Worm (Caenorhabditis elegans) whole organism, L4 larva: ENCODE data around the gene F40G12.2.

Experiments
- R02D3.7 ChIP-seq: fragments of 150-350 bp; sonication (generic microtip); optimal IDR thresholded peaks from 3 replicates; lab custom pipeline; 2014; ENCODE audit warnings: missing biosample characterization, missing genetic modification characterization
- Y105C5A.15 ChIP-seq: fragments of 200-800 bp; sonication (Bioruptor generic); IDR thresholded peaks from 2 replicates; pipeline ENCODE4 v1.3.6; 2022; ENCODE audit warnings: missing genetic modification characterization, missing compliant biosample characterization
- Y5F2A.4 ChIP-seq: fragments of 200-800 bp; sonication (Bioruptor generic); optimal IDR thresholded peaks from 2 replicates; lab custom pipeline; 2018; ENCODE audit warnings: mild to moderate bottlenecking, missing genetic modification characterization, missing compliant biosample characterization
- Y75B8A.6 ChIP-seq: fragments of 200-800 bp; sonication (Bioruptor generic); IDR thresholded peaks from 2 replicates; pipeline ENCODE4 v1.3.6; 2022; ENCODE audit warnings: missing genetic modification reagents, missing genetic modification characterization, missing compliant biosample characterization
- ZK337.2 ChIP-seq: fragments of 200-800 bp; sonication (Bioruptor generic); IDR thresholded peaks from 2 replicates; pipeline ENCODE4 v1.3.6; 2022; ENCODE audit warnings: missing genetic modification reagents, missing genetic modification characterization, missing compliant biosample characterization
- ZK546.5 ChIP-seq, 2 experiments: sonication (generic microtip); optimal IDR thresholded peaks; 2 replicates each; lab custom pipeline; 2017; ENCODE audit warnings: missing biosample characterization in 2 of 2, missing genetic modification characterization in 2 of 2
- ceh-44 ChIP-seq: fragments of 200-800 bp; sonication (Bioruptor generic); IDR thresholded peaks from 2 replicates; pipeline ENCODE4 v1.3.6; 2022; ENCODE audit warnings: missing genetic modification reagents, missing genetic modification characterization, missing compliant biosample characterization
- ceh-82 ChIP-seq: sonication (generic microtip); optimal IDR thresholded peaks from 2 replicates; lab custom pipeline; 2017; ENCODE audit warnings: missing biosample characterization, missing genetic modification characterization
- daf-12 ChIP-seq: fragments of 150-350 bp; optimal IDR thresholded peaks from 2 replicates; lab custom pipeline; 2014; ENCODE audit warnings: missing biosample characterization, missing genetic modification reagents, missing genetic modification characterization
- daf-8 ChIP-seq: fragments of 200-800 bp; sonication (Bioruptor generic); IDR thresholded peaks from 2 replicates; pipeline ENCODE4 v1.3.6; 2022; ENCODE audit warnings: missing genetic modification characterization, missing compliant biosample characterization
- dmd-9 ChIP-seq: fragments of 200-800 bp; sonication (Bioruptor generic); IDR thresholded peaks from 2 replicates; pipeline ENCODE4 v1.3.6; 2022; ENCODE audit warnings: missing genetic modification reagents, missing genetic modification characterization, missing compliant biosample characterization
- dpl-1 ChIP-seq: fragments of 150-350 bp; optimal IDR thresholded peaks from 2 replicates; lab custom pipeline; 2014; ENCODE audit warnings: missing biosample characterization, missing genetic modification reagents, missing genetic modification characterization
- duxl-1 ChIP-seq: sonication (generic microtip); optimal IDR thresholded peaks from 2 replicates; lab custom pipeline; 2016; ENCODE audit warnings: mild to moderate bottlenecking, missing genetic modification characterization, moderate library complexity, missing compliant biosample characterization; ENCODE audit not compliant: poor library complexity
- egl-43 ChIP-seq: fragments of 200-800 bp; sonication (Bioruptor generic); IDR thresholded peaks from 2 replicates; pipeline ENCODE4 v1.3.6; 2022; ENCODE audit warnings: missing genetic modification reagents, missing genetic modification characterization, missing compliant biosample characterization
- fkh-10 ChIP-seq: fragments of 150-350 bp; optimal IDR thresholded peaks from 2 replicates; lab custom pipeline; 2014; ENCODE audit warnings: missing biosample characterization, missing genetic modification reagents, missing genetic modification characterization
- gei-8 ChIP-seq: fragments of 200-800 bp; sonication (Bioruptor generic); optimal IDR thresholded peaks from 2 replicates; lab custom pipeline; 2018; ENCODE audit warnings: mild to moderate bottlenecking, missing genetic modification characterization, missing compliant biosample characterization
- lin-13 ChIP-seq: fragments of 150-350 bp; optimal IDR thresholded peaks from 2 replicates; lab custom pipeline; 2014; ENCODE audit warnings: missing biosample characterization, missing genetic modification reagents, missing genetic modification characterization
- lin-29 ChIP-seq: fragments of 200-800 bp; sonication (Bioruptor generic); IDR thresholded peaks from 2 replicates; pipeline ENCODE4 v1.3.6; 2022; ENCODE audit warnings: missing genetic modification reagents, missing genetic modification characterization, missing compliant biosample characterization
- lir-3 ChIP-seq: sonication (generic microtip); optimal IDR thresholded peaks from 2 replicates; lab custom pipeline; 2016; ENCODE audit warnings: mild to moderate bottlenecking, missing genetic modification characterization, missing compliant biosample characterization
- lsy-2 ChIP-seq, 2 experiments: fragments of 150-350 bp in 1 of 2; sonication (generic microtip) in 1 of 2; optimal IDR thresholded peaks; 2 replicates each; lab custom pipeline; 2014 to 2017; ENCODE audit warnings: missing biosample characterization in 2 of 2, missing genetic modification characterization in 2 of 2
- mdt-29 ChIP-seq: fragments of 200-800 bp; sonication (Bioruptor generic); IDR thresholded peaks from 2 replicates; pipeline ENCODE4 v1.3.6; 2022; ENCODE audit warnings: missing genetic modification reagents, missing genetic modification characterization, missing compliant biosample characterization
- mxl-2 ChIP-seq: fragments of 200-800 bp; sonication (Bioruptor generic); conservative IDR thresholded peaks from 2 replicates; pipeline ENCODE4 v1.3.6; 2022; ENCODE audit warnings: missing genetic modification reagents, missing genetic modification characterization, missing compliant biosample characterization
- nhr-111 ChIP-seq: fragments of 200-800 bp; sonication (Bioruptor generic); optimal IDR thresholded peaks from 2 replicates; lab custom pipeline; 2018; ENCODE audit warnings: mild to moderate bottlenecking, missing genetic modification characterization, missing compliant biosample characterization
- nhr-25 ChIP-seq: sonication (generic microtip); optimal IDR thresholded peaks from 2 replicates; lab custom pipeline; 2017; ENCODE audit warnings: missing genetic modification characterization, mild to moderate bottlenecking, missing compliant biosample characterization, antibody characterized with exemption, moderate library complexity, borderline replicate concordance; ENCODE audit not compliant: insufficient read depth
- nhr-48 ChIP-seq: sonication (generic microtip); optimal IDR thresholded peaks from 2 replicates; lab custom pipeline; 2016; ENCODE audit warnings: mild to moderate bottlenecking, missing genetic modification characterization, missing compliant biosample characterization
- pha-4 ChIP-seq, 2 experiments: fragments of 150-350 bp in 1 of 2; fragments of 200-800 bp in 1 of 2; sonication (Bioruptor generic) in 1 of 2; IDR thresholded peaks in 1 of 2; optimal IDR thresholded peaks in 1 of 2; 2 replicates each; pipeline versions ENCODE4 v1.3.6 to Lab custom; 2014 to 2022; ENCODE audit warnings: missing genetic modification characterization in 2 of 2, missing genetic modification reagents in 2 of 2, missing biosample characterization in 1 of 2, missing compliant biosample characterization in 1 of 2
- spr-1 ChIP-seq: sonication (generic microtip); optimal IDR thresholded peaks from 2 replicates; lab custom pipeline; 2016; ENCODE audit warnings: mild to moderate bottlenecking, missing genetic modification characterization, missing compliant biosample characterization
- tag-97 ChIP-seq: fragments of 200-800 bp; sonication (Bioruptor generic); IDR thresholded peaks from 2 replicates; pipeline ENCODE4 v1.3.6; 2022; ENCODE audit warnings: missing genetic modification characterization, missing compliant biosample characterization
- unc-130 ChIP-seq: sonication (generic microtip); optimal IDR thresholded peaks from 2 replicates; lab custom pipeline; 2016; ENCODE audit warnings: missing genetic modification reagents, missing genetic modification characterization, missing compliant biosample characterization
- unc-62 ChIP-seq, 3 experiments: fragments of 150-350 bp in 1 of 3; sonication (generic microtip); optimal IDR thresholded peaks in 2 of 3; peaks in 1 of 3; 1 replicate in 1 of 3; 2 replicates in 2 of 3; lab custom pipeline; 2014 to 2017; ENCODE audit warnings: missing biosample characterization in 3 of 3, missing genetic modification characterization in 3 of 3, missing genetic modification reagents in 3 of 3, missing genotype in 1 of 3
- vab-7 ChIP-seq: fragments of 200-800 bp; sonication (Bioruptor generic); IDR thresholded peaks from 2 replicates; pipeline ENCODE4 v1.3.6; 2022; ENCODE audit warnings: missing genetic modification reagents, missing genetic modification characterization, missing compliant biosample characterization
- zag-1 ChIP-seq: fragments of 150-350 bp; optimal IDR thresholded peaks from 2 replicates; lab custom pipeline; 2014; ENCODE audit warnings: missing biosample characterization, missing genetic modification characterization
- zfp-2 ChIP-seq: sonication (generic microtip); optimal IDR thresholded peaks from 2 replicates; lab custom pipeline; 2016; ENCODE audit warnings: mild to moderate bottlenecking, missing genetic modification characterization, missing compliant biosample characterization
- zip-11 ChIP-seq: fragments of 200-800 bp; sonication (Bioruptor generic); IDR thresholded peaks from 2 replicates; pipeline ENCODE4 v1.3.6; 2022; ENCODE audit warnings: missing genetic modification characterization, missing compliant biosample characterization
- ztf-11 ChIP-seq: fragments of 150-350 bp; optimal IDR thresholded peaks from 2 replicates; lab custom pipeline; 2014; ENCODE audit warnings: missing biosample characterization, missing genetic modification characterization

F40G12.2 gene

DNA sequence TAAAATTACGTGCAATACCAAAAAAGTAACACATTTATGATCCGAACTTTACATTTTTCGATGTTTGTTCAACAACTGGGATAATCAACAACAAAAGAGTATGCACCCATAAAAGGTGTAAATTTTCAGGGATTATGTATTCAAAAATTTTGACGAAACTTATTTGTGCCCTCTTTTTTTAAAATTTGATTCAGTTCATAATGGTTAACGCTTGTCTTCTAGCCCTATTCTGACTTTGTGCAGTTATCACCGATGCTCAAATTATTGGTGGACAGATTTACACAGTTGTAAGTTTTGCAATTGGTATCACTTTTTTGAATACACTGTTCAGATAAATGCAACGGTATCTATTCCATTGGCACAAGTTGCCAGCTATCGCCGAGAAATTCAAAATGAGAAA lies 12.1 kb downstream of the F40G12.2 start, which contains the start of gene K02E11.6:
Gene K02E11.6 (plus strand): TSS at position 149 of the 400 bp plus-strand sequence.
- no peak for TF ChIP-seq pha-4 (GFP tag; IDR thresholded peaks at IDR 0.05; lab: Robert Waterston, UW)
- no peak for TF ChIP-seq pha-4 (tag; optimal IDR thresholded peaks at IDR 0.05; lab: Kevin White, UChicago)
- peak in 1 of 2 experiments; percentile 98 for TF ChIP-seq unc-62 (GFP tag; optimal IDR thresholded peaks at IDR 0.05 in 1 of 2; lab: Kevin White, UChicago)
- TF ChIP-seq unc-62 (tag; optimal IDR thresholded peaks at IDR 0.05; lab: Kevin White, UChicago) = no peak

DNA sequence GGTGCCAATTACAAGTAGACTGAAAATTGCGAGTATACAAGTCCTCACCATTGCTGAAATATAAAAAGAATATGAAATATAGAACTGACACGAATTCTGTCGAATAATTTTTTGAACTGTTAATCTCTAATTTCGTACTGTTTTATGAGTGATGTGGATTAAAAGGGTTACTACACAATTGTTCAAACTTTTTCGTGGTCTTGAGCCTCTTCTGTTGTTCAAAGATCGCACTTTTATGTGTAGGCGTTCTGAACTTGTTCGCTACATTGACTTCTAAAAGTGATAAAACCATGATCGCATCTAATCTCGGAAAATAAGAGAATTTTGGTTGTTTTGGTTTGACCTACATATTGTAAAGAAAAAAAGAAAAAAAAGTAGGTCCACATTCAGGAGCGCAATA lies 12.7 kb downstream of the F40G12.2 start, which contains the start of gene K02E11.4:
Gene K02E11.4 (minus strand): TSS at position 101 of the 400 bp plus-strand sequence.
- TF ChIP-seq R02D3.7 (no peak), tag-97 (GFP tag; lab: Robert Waterston, UW) (no peak), zfp-2 (no peak), unc-62 (GFP tag; optimal IDR thresholded peaks at IDR 0.05 in 1 of 2; lab: Kevin White, UChicago) (no peak), unc-62 (tag; optimal IDR thresholded peaks at IDR 0.05; lab: Kevin White, UChicago) (no peak), nhr-25 (tag; lab: Kevin White, UChicago) (no peak), daf-12 (tag; lab: Kevin White, UChicago) (no peak), lin-29 (GFP tag; lab: Robert Waterston, UW) (no peak), zag-1 (tag; lab: Kevin White, UChicago) (no peak), lsy-2 (tag; optimal IDR thresholded peaks at IDR 0.05; lab: Kevin White, UChicago) (no peak), ZK546.5 (tag; optimal IDR thresholded peaks at IDR 0.05; lab: Kevin White, UChicago) (no peak), Y105C5A.15 (GFP tag; lab: Robert Waterston, UW) (no peak), ceh-82 (tag; lab: Kevin White, UChicago) (no peak)

DNA sequence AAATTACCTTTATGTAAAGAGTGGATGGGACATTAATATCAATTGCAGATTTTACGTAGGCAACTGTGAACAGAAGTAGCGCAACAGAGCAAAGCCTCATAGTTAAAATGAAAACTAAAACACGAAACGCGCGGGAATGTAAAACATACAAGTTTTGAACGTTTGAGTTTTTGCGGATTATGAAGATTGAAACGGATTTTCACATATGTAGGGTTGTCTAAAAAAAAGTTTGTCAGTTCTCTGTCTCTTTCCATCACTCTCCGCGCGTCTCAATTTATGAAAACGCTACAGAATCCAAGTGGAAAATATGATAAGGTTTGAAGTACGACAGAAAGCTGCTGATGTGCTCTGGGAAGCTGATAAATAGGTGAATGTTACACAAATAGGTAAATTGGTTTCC lies 14.0 kb downstream of the F40G12.2 start, which contains the start of gene K02E11.3:
Gene K02E11.3 (minus strand): TSS at position 101 of the 400 bp plus-strand sequence.
- TF ChIP-seq nhr-111 (GFP tag; lab: Kevin White, UChicago) (no peak), ZK337.2 (GFP tag; lab: Robert Waterston, UW) (no peak), ztf-11 (tag; lab: Kevin White, UChicago) (no peak), fkh-10 (GFP tag; lab: Kevin White, UChicago) (no peak), daf-8 (GFP tag; lab: Robert Waterston, UW) (no peak), mxl-2 (no peak), dmd-9 (GFP tag; lab: Robert Waterston, UW) (no peak), unc-130 (GFP tag; lab: Kevin White, UChicago) (no peak), ceh-44 (no peak), dpl-1 (GFP tag; lab: Kevin White, UChicago) (no peak), duxl-1 (no peak)

DNA sequence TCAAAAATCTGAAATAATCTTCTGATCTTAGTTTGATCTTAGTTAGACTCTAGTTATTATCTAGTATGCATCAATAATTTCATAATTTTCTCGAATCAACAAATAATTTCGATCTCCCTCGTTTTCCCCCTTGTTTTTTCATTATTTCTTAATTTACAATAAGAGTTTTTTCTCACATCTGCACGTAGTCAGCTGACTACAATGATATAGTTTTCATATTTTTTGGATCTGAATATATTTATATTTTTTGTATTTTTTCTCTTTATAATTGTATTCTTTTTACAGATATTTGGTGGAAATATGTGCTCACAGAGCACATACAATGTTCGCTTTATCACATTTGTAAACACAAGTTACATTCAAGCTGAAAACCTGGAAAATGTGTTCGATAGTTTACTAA lies 16.8 kb downstream of the F40G12.2 start, which contains the start of gene sre-7:
Gene sre-7 (plus strand): TSS at position 301 of the 400 bp plus-strand sequence.
- no peak for TF ChIP-seq ztf-11 (tag; lab: Kevin White, UChicago)
- TF ChIP-seq ZK337.2 (GFP tag; lab: Robert Waterston, UW) = no peak
- TF ChIP-seq mdt-29 (GFP tag; lab: Robert Waterston, UW) = no peak
- TF ChIP-seq lir-3 (tag; lab: Kevin White, UChicago) = no peak
- no peak for TF ChIP-seq mxl-2
- TF ChIP-seq zip-11 (GFP tag; lab: Robert Waterston, UW) = no peak
- no peak for TF ChIP-seq lin-13 (GFP tag; lab: Kevin White, UChicago)
- no peak for TF ChIP-seq gei-8
- no peak for TF ChIP-seq Y75B8A.6
- no peak for TF ChIP-seq spr-1 (tag; lab: Kevin White, UChicago)
- TF ChIP-seq unc-130 (GFP tag; lab: Kevin White, UChicago) = no peak
- TF ChIP-seq egl-43 (GFP tag; lab: Robert Waterston, UW) = no peak
- TF ChIP-seq nhr-48 (tag; lab: Kevin White, UChicago) = no peak
- TF ChIP-seq Y5F2A.4 = no peak
- TF ChIP-seq vab-7 (GFP tag; lab: Robert Waterston, UW) = no peak
